Worm (Caenorhabditis elegans) whole organism, L3 larva: ENCODE measurements around the gene srg-17.

ENCODE experiments used
- aly-2 ChIP-seq: fragments of 150-350 bp; optimal IDR thresholded peaks from 2 replicates; lab custom pipeline; 2014; ENCODE audit warnings: missing biosample characterization, missing genetic modification characterization
- eor-1 ChIP-seq, 2 experiments: fragments of 150-350 bp; optimal IDR thresholded peaks; 2 replicates each; lab custom pipeline; 2014 to 2018; ENCODE audit warnings: missing biosample characterization in 2 of 2, missing genetic modification characterization in 2 of 2
- pha-4 ChIP-seq: fragments of 150-350 bp; optimal IDR thresholded peaks from 2 replicates; lab custom pipeline; 2014; ENCODE audit warnings: missing biosample characterization, missing genetic modification reagents, missing genetic modification characterization
- skn-1 ChIP-seq: fragments of 150-350 bp; optimal IDR thresholded peaks from 2 replicates; lab custom pipeline; 2014; ENCODE audit warnings: missing biosample characterization, missing genetic modification characterization
- tbx-2 ChIP-seq: sonication (generic microtip); optimal IDR thresholded peaks from 2 replicates; lab custom pipeline; 2016; ENCODE audit warnings: mild to moderate bottlenecking, missing genetic modification characterization, missing compliant biosample characterization
- ztf-11 ChIP-seq: fragments of 150-350 bp; optimal IDR thresholded peaks from 2 replicates; lab custom pipeline; 2014; ENCODE audit warnings: missing biosample characterization, missing genetic modification characterization

ce11 chrII:12459422-12459821, 14.1 kb upstream of the srg-17 start, which contains the start of gene tag-281:
- peak; percentile 87 for TF ChIP-seq pha-4 (tag; lab: Kevin White, UChicago)
- peak; percentile 6 for TF ChIP-seq tbx-2 (tag; lab: Kevin White, UChicago)
- peak; percentile 52 for TF ChIP-seq skn-1
- no peak for TF ChIP-seq eor-1 (tag; optimal IDR thresholded peaks at IDR 0.05; lab: Kevin White, UChicago)
- TF ChIP-seq ztf-11 (tag; lab: Kevin White, UChicago), result no peak
- TF ChIP-seq aly-2 (tag; lab: Kevin White, UChicago), result no peak
